Worm (Caenorhabditis elegans): ENCODE results near the gene srt-24.

ce11 chrIV:682726-683340 is 48.0 kb downstream of the srt-24 start:
- TF ChIP-seq flt-1 (GFP tag; IDR thresholded peaks at IDR 0.05), result peak; percentile 94
- peak; percentile 79 for TF ChIP-seq ztf-29 (GFP tag; IDR thresholded peaks at IDR 0.05)
- peak; percentile 53 for TF ChIP-seq med-1 (GFP tag; optimal IDR thresholded peaks at IDR 0.05; ENCODE audit: insufficient read depth)
- peak; percentile 40 for TF ChIP-seq cog-1 (tag; optimal IDR thresholded peaks at IDR 0.05)
- TF ChIP-seq ref-1 (GFP tag; conservative IDR thresholded peaks at IDR 0.05), result peak; percentile 75
- peak; percentile 79 for TF ChIP-seq T22C8.4 (GFP tag; IDR thresholded peaks at IDR 0.05)
- peak; percentile 88 for TF ChIP-seq klf-2 (GFP tag; conservative IDR thresholded peaks at IDR 0.05)
- peak; percentile 89 for TF ChIP-seq ztf-23 (GFP tag; IDR thresholded peaks at IDR 0.05)
